Worm (Caenorhabditis elegans): ENCODE results near the gene msp-3.

- TF ChIP-seq fos-1 (tag; optimal IDR thresholded peaks at IDR 0.05): no peak
- TF ChIP-seq fkh-10 (GFP tag; optimal IDR thresholded peaks at IDR 0.05): no peak
- no peak for TF ChIP-seq aly-2 (tag; optimal IDR thresholded peaks at IDR 0.05)
- TF ChIP-seq nhr-12 (tag; optimal IDR thresholded peaks at IDR 0.05): no peak
- no peak for TF ChIP-seq ztf-11 (tag; optimal IDR thresholded peaks at IDR 0.05)
- TF ChIP-seq nhr-25 (tag; optimal IDR thresholded peaks at IDR 0.05): no peak
- TF ChIP-seq lin-39 (tag; optimal IDR thresholded peaks at IDR 0.05): no peak
- TF ChIP-seq unc-39 (tag; optimal IDR thresholded peaks at IDR 0.05): no peak
Measured at ce11 chrII:4789835-4790343, 3.8 kb upstream of the msp-3 start, which contains the start of gene F26G1.15.

Data from whole organism, L3 larva.